Worm (Caenorhabditis elegans): ENCODE measurements around the gene nspb-8.

The nspb-8 gene

DNA sequence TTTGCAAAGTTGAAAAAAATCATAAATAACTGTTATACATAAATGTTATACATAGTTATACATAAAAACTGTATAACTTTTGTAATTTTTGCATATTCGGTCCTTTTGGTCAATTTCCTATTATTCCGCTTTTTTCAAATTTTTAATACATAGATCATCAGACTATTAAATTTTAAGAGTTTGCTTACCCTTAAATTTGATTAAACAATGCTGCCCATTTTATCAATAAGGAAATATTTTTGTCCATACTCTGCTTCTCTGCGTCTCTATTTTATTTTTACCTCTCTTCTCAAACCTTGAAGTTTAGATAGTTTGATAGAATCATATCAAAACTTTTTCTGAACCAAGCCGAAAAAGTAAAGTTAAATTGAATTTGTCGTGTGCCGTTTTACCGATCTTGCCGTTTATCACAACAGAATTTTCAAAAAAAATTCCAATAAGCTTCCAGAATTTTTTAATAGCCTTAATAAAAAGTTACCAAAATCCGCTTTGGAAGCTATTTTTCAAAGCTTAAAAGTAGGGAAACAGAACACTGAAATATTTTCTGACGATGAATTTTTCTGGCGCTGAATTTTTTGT lies 18.9 kb upstream of the nspb-8 start:
- TF ChIP-seq hlh-30 (tag; optimal IDR thresholded peaks at IDR 0.05; ENCODE audit: insufficient read depth): peak; percentile 12
- no peak for TF ChIP-seq mdt-29 (GFP tag; IDR thresholded peaks at IDR 0.05)
- TF ChIP-seq aly-2 (tag; optimal IDR thresholded peaks at IDR 0.05): no peak
- TF ChIP-seq Y105C5A.15 (GFP tag; IDR thresholded peaks at IDR 0.05): 0 out of 2 replicates have a peak, but pooled peaks have one; percentile 58
- peak; percentile 24 for TF ChIP-seq dve-1 (tag; optimal IDR thresholded peaks at IDR 0.05; ENCODE audit: insufficient read depth)
- TF ChIP-seq dmd-8 (GFP tag; IDR thresholded peaks at IDR 0.05): no peak
- peak; percentile 43 for TF ChIP-seq nhr-28 (tag; optimal IDR thresholded peaks at IDR 0.05)
- no peak for TF ChIP-seq daf-16 (GFP tag; optimal IDR thresholded peaks at IDR 0.05)
- TF ChIP-seq daf-16 (tag; optimal IDR thresholded peaks at IDR 0.05): peak; percentile 79
- peak; percentile 54 for TF ChIP-seq aha-1 (tag)

DNA sequence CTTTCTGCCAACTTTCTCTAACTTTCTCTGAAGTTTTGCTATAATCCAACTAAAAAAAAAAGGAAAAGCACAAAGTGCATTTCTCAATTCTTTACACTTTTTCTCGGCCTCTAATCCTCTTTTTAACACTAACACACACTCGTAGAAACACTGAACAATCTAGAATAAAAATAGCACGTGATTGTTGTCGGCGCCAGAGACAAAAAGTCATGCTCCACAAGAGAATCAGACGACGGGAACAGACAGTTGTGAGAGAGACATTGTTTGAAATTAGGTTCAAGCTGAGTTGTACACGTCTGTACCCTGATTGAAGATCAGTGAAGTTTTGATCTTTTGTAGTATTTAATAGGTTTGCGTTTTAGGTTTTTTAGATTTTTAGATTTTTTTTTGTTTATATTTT lies 17.9 kb upstream of the nspb-8 start:
- peak; percentile 99 for TF ChIP-seq dve-1 (tag; optimal IDR thresholded peaks at IDR 0.05; ENCODE audit: insufficient read depth)
- TF ChIP-seq pqm-1 (tag; optimal IDR thresholded peaks at IDR 0.05): peak; percentile 45
- peak in 1 of 2 experiments; percentile 59 for TF ChIP-seq unc-62 (GFP tag; optimal IDR thresholded peaks at IDR 0.05 in 1 of 2)
- TF ChIP-seq unc-62 (tag; optimal IDR thresholded peaks at IDR 0.05): no peak
- peak; percentile 81 for TF ChIP-seq nhr-28 (tag; optimal IDR thresholded peaks at IDR 0.05)
- peak; percentile 48 for TF ChIP-seq nhr-102 (tag; optimal IDR thresholded peaks at IDR 0.05)
- TF ChIP-seq lin-13 (GFP tag; optimal IDR thresholded peaks at IDR 0.05): peak; percentile 37
- TF ChIP-seq ZK337.2 (GFP tag; IDR thresholded peaks at IDR 0.05): no peak
- peak; percentile 13 to 74 for TF ChIP-seq daf-16 (GFP tag; optimal IDR thresholded peaks at IDR 0.05)
- peak; percentile 90 for TF ChIP-seq daf-16 (tag; optimal IDR thresholded peaks at IDR 0.05)
- TF ChIP-seq arid-1 (GFP tag; conservative IDR thresholded peaks at IDR 0.05): no peak
- TF ChIP-seq pha-4 (GFP tag; IDR thresholded peaks at IDR 0.05): peak; percentile 23; the same call in 1 of the 2 replicates
- no peak for TF ChIP-seq pha-4 (tag; optimal IDR thresholded peaks at IDR 0.05)
- no peak for TF ChIP-seq mxl-3 (GFP tag; optimal IDR thresholded peaks at IDR 0.05)
- no peak for TF ChIP-seq zfp-2 (tag; optimal IDR thresholded peaks at IDR 0.05)
- peak; percentile 92 for TF ChIP-seq mdt-29 (GFP tag; IDR thresholded peaks at IDR 0.05)
- peak; percentile 92 for TF ChIP-seq nhr-11 (tag; optimal IDR thresholded peaks at IDR 0.05)
- TF ChIP-seq lin-1 (GFP tag; IDR thresholded peaks at IDR 0.05): peak; percentile 58; the same call in 1 of the 2 replicates
- peak; percentile 91 for TF ChIP-seq hlh-11 (tag; optimal IDR thresholded peaks at IDR 0.05)
- peak; percentile 95 for TF ChIP-seq aha-1 (tag)
- TF ChIP-seq mes-2 (tag; optimal IDR thresholded peaks at IDR 0.05; ENCODE audit: poor library complexity, severe bottlenecking): peak; percentile 56
- no peak for TF ChIP-seq duxl-1 (tag; optimal IDR thresholded peaks at IDR 0.05; ENCODE audit: poor library complexity)
- peak; percentile 59 for TF ChIP-seq hmg-1.1 (GFP tag; IDR thresholded peaks at IDR 0.05)
- peak; percentile 95 for TF ChIP-seq nhr-77 (tag; optimal IDR thresholded peaks at IDR 0.05)
- no peak for TF ChIP-seq F44E2.7 (GFP tag; IDR thresholded peaks at IDR 0.05)
- peak in 1 of 2 experiments; percentile 75 for TF ChIP-seq mdl-1 (tag; optimal IDR thresholded peaks at IDR 0.05)
- peak; percentile 21 for TF ChIP-seq dpl-1 (GFP tag; optimal IDR thresholded peaks at IDR 0.05)
- TF ChIP-seq madf-5 (GFP tag; IDR thresholded peaks at IDR 0.05): no peak
- TF ChIP-seq hlh-30 (tag; optimal IDR thresholded peaks at IDR 0.05; ENCODE audit: insufficient read depth): peak; percentile 97
- TF ChIP-seq dmd-6 (GFP tag; IDR thresholded peaks at IDR 0.05): peak; percentile 77
- peak; percentile 68 for TF ChIP-seq nhr-48 (tag; optimal IDR thresholded peaks at IDR 0.05)
- peak in 1 of 2 experiments; percentile 86 for TF ChIP-seq lsy-2 (tag; optimal IDR thresholded peaks at IDR 0.05)
- no peak for TF ChIP-seq egl-27 (tag; optimal IDR thresholded peaks at IDR 0.05)
- TF ChIP-seq php-3 (GFP tag; IDR thresholded peaks at IDR 0.05): peak; percentile 51
- TF ChIP-seq tra-1 (GFP tag; IDR thresholded peaks at IDR 0.05): 0 out of 2 replicates have a peak, but pooled peaks have one; percentile 29
- peak; percentile 73 for TF ChIP-seq nhr-42 (GFP tag; IDR thresholded peaks at IDR 0.05)
- TF ChIP-seq T26A8.4 (GFP tag; IDR thresholded peaks at IDR 0.05): peak; percentile 61; the same call in 1 of the 2 replicates
- TF ChIP-seq nhr-10 (tag; optimal IDR thresholded peaks at IDR 0.05): peak; percentile 67
- TF ChIP-seq nhr-6 (tag; optimal IDR thresholded peaks at IDR 0.05): peak; percentile 41
- TF ChIP-seq hif-1 (tag; optimal IDR thresholded peaks at IDR 0.05): peak; percentile 36 to 76
- TF ChIP-seq skn-1 (tag; optimal IDR thresholded peaks at IDR 0.05): no peak
- TF ChIP-seq mxl-2 (GFP tag; conservative IDR thresholded peaks at IDR 0.05): peak; percentile 62; the same call in 1 of the 2 replicates
- no peak for TF ChIP-seq madf-9 (GFP tag; conservative IDR thresholded peaks at IDR 0.05)

All from whole organism, L4 larva.